Worm (Caenorhabditis elegans) whole organism, midembryonic: ENCODE data around the gene C02E7.10.

Experiments used
- T22C8.4 ChIP-seq: fragments of 200-800 bp; sonication (Bioruptor generic); IDR thresholded peaks from 2 replicates; pipeline ENCODE4 v1.3.6; 2022; ENCODE audit warnings: missing genetic modification characterization, missing compliant biosample characterization
- cog-1 ChIP-seq: sonication (generic microtip); optimal IDR thresholded peaks from 2 replicates; lab custom pipeline; 2016; ENCODE audit warnings: missing genetic modification characterization, missing compliant biosample characterization
- flt-1 ChIP-seq: fragments of 200-800 bp; sonication (Bioruptor generic); IDR thresholded peaks from 2 replicates; pipeline ENCODE4 v1.3.6; 2022; ENCODE audit warnings: missing genetic modification characterization, missing compliant biosample characterization
- klf-2 ChIP-seq: fragments of 200-800 bp; sonication (Bioruptor generic); conservative IDR thresholded peaks from 2 replicates; pipeline ENCODE4 v1.3.6; 2022; ENCODE audit warnings: missing genetic modification reagents, missing genetic modification characterization, missing compliant biosample characterization
- med-1 ChIP-seq: sonication (generic microtip); optimal IDR thresholded peaks from 2 replicates; lab custom pipeline; 2017; ENCODE audit warnings: missing genetic modification characterization, mild to moderate bottlenecking, missing compliant biosample characterization, antibody characterized with exemption, missing genetic modification reagents; ENCODE audit not compliant: insufficient read depth
- ref-1 ChIP-seq: fragments of 200-800 bp; sonication (Bioruptor generic); conservative IDR thresholded peaks from 2 replicates; pipeline ENCODE4 v1.3.6; 2022; ENCODE audit warnings: missing genetic modification reagents, missing genetic modification characterization, missing compliant biosample characterization
- tab-1 ChIP-seq: fragments of 200-800 bp; sonication (Bioruptor generic); IDR thresholded peaks from 2 replicates; pipeline ENCODE4 v1.3.6; 2022; ENCODE audit warnings: missing genetic modification characterization, missing compliant biosample characterization
- ztf-23 ChIP-seq: fragments of 200-800 bp; sonication (Bioruptor generic); IDR thresholded peaks from 2 replicates; pipeline ENCODE4 v1.3.6; 2022; ENCODE audit warnings: missing genetic modification reagents, missing genetic modification characterization, missing compliant biosample characterization
- ztf-29 ChIP-seq: fragments of 200-800 bp; sonication (Bioruptor generic); IDR thresholded peaks from 2 replicates; pipeline ENCODE4 v1.3.6; 2022; ENCODE audit warnings: missing genetic modification reagents, missing genetic modification characterization, missing compliant biosample characterization

Gene C02E7.10

DNA sequence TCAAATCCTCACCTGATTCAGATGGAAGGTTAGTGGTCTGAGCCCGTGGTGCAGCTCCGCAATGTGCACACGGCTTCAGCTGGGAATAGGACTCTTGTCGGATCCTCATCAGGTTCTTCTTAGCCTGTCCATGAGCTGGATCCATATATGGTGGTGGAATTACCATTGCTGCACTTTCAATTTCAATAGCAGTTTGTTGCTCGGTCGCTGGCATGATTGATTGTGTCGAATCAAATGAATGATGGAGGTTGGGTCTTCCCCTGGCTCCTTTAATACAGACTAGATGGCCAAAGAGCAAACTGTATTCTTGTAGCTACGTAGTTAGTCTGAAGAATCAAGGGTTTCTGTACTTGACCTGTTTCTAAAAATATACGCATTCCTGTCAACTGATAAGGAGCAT, at the start of gene C02E7.10:
Gene C02E7.10, minus strand, starts transcription at position 232 of the 400 bp plus-strand sequence.
- TF ChIP-seq med-1 (GFP tag; lab: Kevin White, UChicago) (no peak), cog-1 (tag; lab: Kevin White, UChicago) (no peak), ref-1 (GFP tag; lab: Robert Waterston, UW) (no peak), tab-1 (no peak), ztf-23 (no peak), T22C8.4 (no peak), klf-2 (GFP tag; lab: Robert Waterston, UW) (no peak), flt-1 (GFP tag; lab: Robert Waterston, UW) (no peak), ztf-29 (no peak)

DNA sequence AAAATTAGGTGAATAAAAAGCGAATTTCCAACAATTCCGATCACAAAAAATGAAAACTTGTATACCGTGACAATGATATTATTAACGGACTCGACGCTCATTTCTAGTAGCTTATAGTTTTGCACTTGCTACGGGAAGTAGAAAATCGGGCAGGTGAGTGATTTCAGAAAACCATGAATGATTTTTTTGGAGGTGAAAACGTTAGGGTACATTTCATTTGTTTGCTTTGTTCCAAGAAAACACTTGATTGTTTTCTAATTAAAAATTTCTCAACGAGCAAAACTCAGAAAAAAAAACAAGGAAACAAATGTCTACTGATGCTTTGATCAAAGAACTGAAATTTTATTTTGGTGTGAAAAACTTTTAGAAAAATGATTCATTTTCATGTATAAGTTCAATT, 48.0 kb upstream of the C02E7.10 start, which contains the start of gene srsx-12:
Gene srsx-12, minus strand, starts transcription at position 101 of the 400 bp plus-strand sequence.
- no peak for TF ChIP-seq ztf-29
- no peak for TF ChIP-seq tab-1
- TF ChIP-seq cog-1 (tag; lab: Kevin White, UChicago), result no peak
- no peak for TF ChIP-seq ztf-23
- no peak for TF ChIP-seq klf-2 (GFP tag; lab: Robert Waterston, UW)
- TF ChIP-seq ref-1 (GFP tag; lab: Robert Waterston, UW), result no peak
- TF ChIP-seq T22C8.4, result no peak
- no peak for TF ChIP-seq flt-1 (GFP tag; lab: Robert Waterston, UW)
- no peak for TF ChIP-seq med-1 (GFP tag; lab: Kevin White, UChicago)

DNA sequence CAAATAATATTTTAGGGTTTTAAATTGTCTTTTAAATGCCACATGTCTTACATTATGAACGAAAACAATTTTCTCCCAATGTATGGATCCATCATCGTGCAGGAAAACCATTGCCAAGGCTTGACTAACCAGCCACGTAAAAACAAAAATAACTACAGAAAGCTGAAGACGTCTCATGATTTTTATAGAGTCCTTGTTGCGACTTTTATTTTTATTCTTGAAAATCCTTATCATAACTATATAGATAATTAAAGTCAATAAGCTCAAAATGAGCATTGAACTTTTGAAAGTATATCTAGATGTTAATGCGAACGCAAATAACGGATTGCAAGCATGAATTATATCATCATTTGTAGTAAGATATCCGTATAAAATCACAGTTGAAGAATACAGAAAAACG, 47.2 kb upstream of the C02E7.10 start:
- no peak for TF ChIP-seq flt-1 (GFP tag; lab: Robert Waterston, UW)
- TF ChIP-seq ztf-23, result no peak
- TF ChIP-seq T22C8.4, result no peak
- no peak for TF ChIP-seq ref-1 (GFP tag; lab: Robert Waterston, UW)
- no peak for TF ChIP-seq cog-1 (tag; lab: Kevin White, UChicago)
- TF ChIP-seq klf-2 (GFP tag; lab: Robert Waterston, UW), result no peak
- TF ChIP-seq tab-1, result no peak
- no peak for TF ChIP-seq ztf-29
- TF ChIP-seq med-1 (GFP tag; lab: Kevin White, UChicago), result no peak

DNA sequence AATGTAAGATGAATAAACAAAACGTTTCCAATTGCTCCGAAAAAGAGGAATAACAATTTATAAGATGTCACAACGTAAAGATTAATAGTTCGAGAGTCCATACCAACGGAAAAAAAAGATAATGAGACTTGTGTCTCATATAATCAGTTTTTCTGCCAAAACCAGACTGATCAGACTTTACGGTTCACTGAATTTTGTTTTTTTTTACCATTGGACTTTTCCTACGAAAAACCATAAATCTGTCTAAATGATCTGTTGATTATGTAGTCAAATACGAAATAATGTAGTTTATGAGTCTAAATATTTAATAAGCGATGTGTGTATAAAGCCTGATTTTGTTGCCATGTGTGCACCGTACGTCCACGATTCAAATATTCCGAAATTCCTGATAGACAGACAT, 46.2 kb upstream of the C02E7.10 start, which contains the start of gene srsx-11:
Gene srsx-11, minus strand, starts transcription at position 101 of the 400 bp plus-strand sequence.
- TF ChIP-seq klf-2 (GFP tag; lab: Robert Waterston, UW) (no peak), cog-1 (tag; lab: Kevin White, UChicago) (no peak), ref-1 (GFP tag; lab: Robert Waterston, UW) (no peak), ztf-29 (no peak)

DNA sequence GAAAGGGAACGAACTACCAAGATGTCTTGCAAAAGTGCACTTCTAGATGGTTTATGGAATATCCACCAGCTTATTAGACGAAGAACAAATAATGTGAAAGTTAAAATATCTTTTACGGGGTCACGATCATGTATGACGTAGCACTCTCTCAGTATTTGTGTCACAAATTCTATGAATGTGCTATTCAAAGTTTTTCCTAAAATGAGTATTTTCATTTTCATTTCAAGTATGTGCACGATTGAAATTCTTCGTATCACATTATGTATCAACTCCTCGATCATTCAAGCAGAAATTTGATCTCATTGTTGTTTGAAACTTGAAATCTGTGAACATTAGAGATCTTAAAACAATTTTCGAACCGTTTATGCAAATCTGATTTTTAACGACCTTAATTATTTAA, 44.7 kb upstream of the C02E7.10 start:
- no peak for TF ChIP-seq ztf-23
- TF ChIP-seq med-1 (GFP tag; lab: Kevin White, UChicago), result no peak
- TF ChIP-seq cog-1 (tag; lab: Kevin White, UChicago), result no peak
- TF ChIP-seq tab-1, result no peak

DNA sequence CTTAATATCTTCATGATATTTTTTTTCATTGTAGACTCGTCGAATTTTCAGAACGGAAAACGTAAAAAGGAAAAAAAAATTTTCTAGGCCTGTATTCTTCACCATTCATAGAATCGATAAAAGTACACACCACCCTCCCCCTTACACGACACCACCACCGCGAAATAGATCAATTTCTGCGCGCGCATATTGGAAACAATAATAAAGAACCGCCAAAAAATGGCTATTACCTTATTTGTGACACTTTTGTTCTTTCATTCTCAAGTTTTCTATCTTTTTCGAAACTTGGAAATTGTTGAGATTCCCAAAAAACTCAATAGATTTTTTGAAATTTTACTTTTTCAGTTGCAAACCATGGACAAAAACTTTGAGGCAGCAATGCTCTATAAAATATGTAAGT, 42.3 kb upstream of the C02E7.10 start, which contains the start of gene F26G5.1:
Gene F26G5.1, plus strand, starts transcription at position 339 of the 400 bp plus-strand sequence.
- TF ChIP-seq ztf-29 (no peak), flt-1 (GFP tag; lab: Robert Waterston, UW) (no peak), ref-1 (GFP tag; lab: Robert Waterston, UW) (no peak), klf-2 (GFP tag; lab: Robert Waterston, UW) (no peak), cog-1 (tag; lab: Kevin White, UChicago) (no peak), tab-1 (no peak), med-1 (GFP tag; lab: Kevin White, UChicago) (no peak), T22C8.4 (no peak), ztf-23 (no peak)

DNA sequence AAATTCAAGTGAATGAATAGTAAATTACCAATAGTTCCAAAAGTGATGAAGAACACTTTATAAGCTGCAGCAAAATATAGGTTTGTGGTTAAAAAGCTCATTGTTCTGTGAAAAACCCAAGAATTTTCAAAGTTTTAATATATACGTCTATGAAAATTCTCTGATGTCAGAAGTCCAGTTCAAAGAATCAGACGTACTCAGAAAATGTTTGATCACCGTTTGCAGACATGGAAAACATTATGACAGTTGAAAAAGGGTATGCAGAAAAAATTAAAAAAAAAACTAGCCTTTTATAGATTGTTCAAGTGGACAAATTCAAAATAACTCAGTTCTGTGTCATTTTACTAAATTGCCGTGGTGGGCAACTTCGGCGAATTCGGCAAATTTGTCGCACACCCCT, 41.8 kb upstream of the C02E7.10 start, which contains the start of gene srsx-10:
Gene srsx-10, minus strand, starts transcription at position 101 of the 400 bp plus-strand sequence.
- no peak for TF ChIP-seq cog-1 (tag; lab: Kevin White, UChicago)
- TF ChIP-seq tab-1, result no peak
- no peak for TF ChIP-seq ztf-23
- TF ChIP-seq flt-1 (GFP tag; lab: Robert Waterston, UW), result no peak
- TF ChIP-seq T22C8.4, result no peak
- TF ChIP-seq klf-2 (GFP tag; lab: Robert Waterston, UW), result no peak
- no peak for TF ChIP-seq med-1 (GFP tag; lab: Kevin White, UChicago)
- TF ChIP-seq ztf-29, result no peak
- no peak for TF ChIP-seq ref-1 (GFP tag; lab: Robert Waterston, UW)

DNA sequence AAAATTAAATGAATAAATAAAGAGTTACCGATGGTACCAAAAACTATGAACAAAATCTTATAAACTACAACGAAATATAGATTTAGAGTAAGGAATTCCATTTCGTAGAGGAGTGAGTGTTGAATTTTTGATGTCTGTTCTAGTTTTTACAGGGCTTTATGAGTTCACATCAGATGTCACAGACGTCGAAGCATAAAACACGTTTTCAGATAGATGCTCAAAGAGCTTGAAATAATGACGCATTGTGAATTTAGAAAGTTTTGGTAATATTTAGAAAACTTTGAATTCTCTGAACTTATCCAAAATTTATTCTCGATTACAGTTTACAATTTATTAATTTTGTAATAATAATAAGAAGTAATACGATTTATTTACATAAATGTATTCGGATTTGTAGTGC, 40.1 kb upstream of the C02E7.10 start, which contains the start of gene srsx-9:
Gene srsx-9, minus strand, starts transcription at position 101 of the 400 bp plus-strand sequence.
- no peak for TF ChIP-seq ref-1 (GFP tag; lab: Robert Waterston, UW)
- TF ChIP-seq tab-1, result no peak
- no peak for TF ChIP-seq ztf-23
- no peak for TF ChIP-seq med-1 (GFP tag; lab: Kevin White, UChicago)
- no peak for TF ChIP-seq ztf-29
- TF ChIP-seq flt-1 (GFP tag; lab: Robert Waterston, UW), result no peak
- TF ChIP-seq cog-1 (tag; lab: Kevin White, UChicago), result no peak
- no peak for TF ChIP-seq klf-2 (GFP tag; lab: Robert Waterston, UW)
- no peak for TF ChIP-seq T22C8.4

DNA sequence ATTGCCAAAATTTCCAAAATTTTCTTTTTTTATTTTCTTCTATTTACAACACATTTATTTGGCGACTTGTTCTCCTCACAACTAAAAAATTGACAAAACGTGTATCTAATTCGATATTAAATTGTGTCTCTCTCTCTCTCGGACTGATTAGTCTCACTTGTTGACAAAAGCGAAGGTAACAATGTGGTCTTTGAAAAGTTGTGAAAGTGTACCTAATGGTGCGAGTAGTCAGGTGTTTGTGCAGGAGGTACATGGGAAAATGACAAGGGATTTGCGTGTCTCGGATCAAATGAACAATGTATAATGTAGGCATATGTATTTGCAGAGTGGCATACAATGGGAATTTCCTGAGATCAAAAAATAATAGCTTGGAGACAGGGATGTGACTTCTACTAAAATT, 36.7 kb upstream of the C02E7.10 start:
- no peak for TF ChIP-seq ztf-29
- no peak for TF ChIP-seq ref-1 (GFP tag; lab: Robert Waterston, UW)
- TF ChIP-seq med-1 (GFP tag; lab: Kevin White, UChicago), result no peak
- no peak for TF ChIP-seq klf-2 (GFP tag; lab: Robert Waterston, UW)
- no peak for TF ChIP-seq flt-1 (GFP tag; lab: Robert Waterston, UW)
- no peak for TF ChIP-seq ztf-23
- no peak for TF ChIP-seq tab-1
- TF ChIP-seq cog-1 (tag; lab: Kevin White, UChicago), result no peak
- TF ChIP-seq T22C8.4, result no peak

DNA sequence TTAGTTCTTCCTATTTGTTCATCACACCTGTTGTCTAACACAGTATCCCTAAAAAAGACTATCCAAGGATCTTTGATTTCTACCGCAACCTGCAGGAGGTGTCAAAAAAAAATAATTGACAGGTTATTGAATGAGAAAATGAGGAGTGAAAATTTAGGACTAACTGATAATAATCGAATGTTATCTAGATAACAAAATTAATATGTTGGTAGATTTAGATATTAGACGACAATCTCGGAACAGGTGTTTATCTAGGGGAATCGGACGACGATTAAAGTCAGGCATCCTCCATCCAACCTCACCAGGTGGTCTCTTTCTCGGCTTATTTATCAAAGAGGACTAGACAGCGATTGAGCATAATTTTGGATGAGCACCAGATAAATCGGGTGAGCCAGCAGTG, 35.9 kb upstream of the C02E7.10 start:
- no peak for TF ChIP-seq cog-1 (tag; lab: Kevin White, UChicago)
- no peak for TF ChIP-seq ztf-23
- no peak for TF ChIP-seq ref-1 (GFP tag; lab: Robert Waterston, UW)
- TF ChIP-seq ztf-29, result no peak
- no peak for TF ChIP-seq flt-1 (GFP tag; lab: Robert Waterston, UW)
- TF ChIP-seq tab-1, result no peak
- no peak for TF ChIP-seq T22C8.4
- no peak for TF ChIP-seq med-1 (GFP tag; lab: Kevin White, UChicago)
- TF ChIP-seq klf-2 (GFP tag; lab: Robert Waterston, UW), result no peak
